Worm (Caenorhabditis elegans) whole organism, late embryonic: Measurements from ENCODE around the gene cct-8.
A peak's percentile ranks its signal among the peaks of the same experiment; 100 is the strongest.

Source experiments
- C38D4.7 ChIP-seq: fragments of 200-800 bp; sonication (Bioruptor generic); optimal IDR thresholded peaks from 2 replicates; lab custom pipeline; 2018; ENCODE audit warnings: mild to moderate bottlenecking, missing genetic modification characterization, moderate library complexity, missing compliant biosample characterization
- F13H6.1 ChIP-seq: sonication (generic microtip); optimal IDR thresholded peaks from 2 replicates; lab custom pipeline; 2016; ENCODE audit warnings: missing genetic modification characterization, missing compliant biosample characterization
- T23F11.4 ChIP-seq: fragments of 200-800 bp; sonication (Bioruptor generic); optimal IDR thresholded peaks from 2 replicates; lab custom pipeline; 2018; ENCODE audit warnings: mild to moderate bottlenecking, missing genetic modification characterization, missing compliant biosample characterization
- Y22D7AL.16 ChIP-seq: sonication (generic microtip); optimal IDR thresholded peaks from 2 replicates; lab custom pipeline; 2016; ENCODE audit warnings: missing genetic modification characterization, missing compliant biosample characterization
- ama-1 ChIP-seq: fragments of 150-350 bp; optimal IDR thresholded peaks from 2 replicates; lab custom pipeline; 2014
- ceh-18 ChIP-seq: sonication (generic microtip); optimal IDR thresholded peaks from 2 replicates; lab custom pipeline; 2016; ENCODE audit warnings: missing genetic modification characterization, missing compliant biosample characterization
- ceh-2 ChIP-seq: sonication (generic microtip); optimal IDR thresholded peaks from 2 replicates; lab custom pipeline; 2016; ENCODE audit warnings: missing genotype, missing genetic modification characterization, missing compliant biosample characterization
- ceh-30 ChIP-seq: fragments of 150-350 bp; optimal IDR thresholded peaks from 2 replicates; lab custom pipeline; 2014; ENCODE audit warnings: missing biosample characterization, missing genetic modification characterization
- ceh-31 ChIP-seq: sonication (generic microtip); optimal IDR thresholded peaks from 2 replicates; lab custom pipeline; 2016; ENCODE audit warnings: missing genetic modification characterization, missing compliant biosample characterization
- ceh-34 ChIP-seq: sonication (generic microtip); optimal IDR thresholded peaks from 2 replicates; lab custom pipeline; 2016; ENCODE audit warnings: mild to moderate bottlenecking, missing genetic modification characterization, missing compliant biosample characterization
- ceh-45 ChIP-seq: fragments of 200-800 bp; sonication (Bioruptor generic); IDR thresholded peaks from 2 replicates; pipeline ENCODE4 v1.3.6; 2022; ENCODE audit warnings: missing genetic modification reagents, missing genetic modification characterization, missing compliant biosample characterization
- ceh-48 ChIP-seq: sonication (generic microtip); optimal IDR thresholded peaks from 2 replicates; lab custom pipeline; 2016; ENCODE audit warnings: missing genetic modification characterization, inconsistent platforms, missing compliant biosample characterization
- ets-4 ChIP-seq: sonication (generic microtip); optimal IDR thresholded peaks from 2 replicates; lab custom pipeline; 2016; ENCODE audit warnings: missing genetic modification characterization, missing compliant biosample characterization
- fax-1 ChIP-seq: sonication (generic microtip); optimal IDR thresholded peaks from 2 replicates; lab custom pipeline; 2016; ENCODE audit warnings: missing genotype, missing genetic modification characterization, missing compliant biosample characterization
- fkh-6 ChIP-seq: sonication (generic microtip); optimal IDR thresholded peaks from 2 replicates; lab custom pipeline; 2016; ENCODE audit warnings: missing genetic modification characterization, missing compliant biosample characterization
- hlh-30 ChIP-seq: sonication (generic microtip); optimal IDR thresholded peaks from 2 replicates; lab custom pipeline; 2017; ENCODE audit warnings: antibody characterized with exemption, missing genetic modification characterization, missing compliant biosample characterization; ENCODE audit not compliant: insufficient read depth
- hlh-6 ChIP-seq: sonication (generic microtip); optimal IDR thresholded peaks from 2 replicates; lab custom pipeline; 2016; ENCODE audit warnings: missing genotype, missing genetic modification characterization, missing compliant biosample characterization
- hlh-8 ChIP-seq: sonication (generic microtip); optimal IDR thresholded peaks from 2 replicates; lab custom pipeline; 2016; ENCODE audit warnings: missing genotype, missing genetic modification characterization, missing compliant biosample characterization
- lin-11 ChIP-seq: fragments of 200-800 bp; sonication (Bioruptor generic); optimal IDR thresholded peaks from 2 replicates; lab custom pipeline; 2018; ENCODE audit warnings: mild to moderate bottlenecking, missing genetic modification characterization, missing compliant biosample characterization
- madf-2 ChIP-seq: sonication (generic microtip); optimal IDR thresholded peaks from 2 replicates; lab custom pipeline; 2017; ENCODE audit warnings: missing genetic modification characterization, missing compliant biosample characterization
- nfya-1 ChIP-seq: sonication (generic microtip); optimal IDR thresholded peaks from 2 replicates; lab custom pipeline; 2017; ENCODE audit warnings: missing genetic modification characterization, mild to moderate bottlenecking, missing compliant biosample characterization, antibody characterized with exemption, moderate library complexity
- nhr-11 ChIP-seq: fragments of 150-350 bp; optimal IDR thresholded peaks from 2 replicates; lab custom pipeline; 2014; ENCODE audit warnings: missing biosample characterization, missing genetic modification characterization
- nhr-232 ChIP-seq: sonication (generic microtip); optimal IDR thresholded peaks from 2 replicates; lab custom pipeline; 2016; ENCODE audit warnings: missing genetic modification characterization, missing compliant biosample characterization
- odd-2 ChIP-seq: sonication (generic microtip); optimal IDR thresholded peaks from 2 replicates; lab custom pipeline; 2017; ENCODE audit warnings: antibody characterized with exemption, mild to moderate bottlenecking, missing genetic modification characterization, missing compliant biosample characterization
- pat-9 ChIP-seq: fragments of 200-800 bp; sonication (Bioruptor generic); optimal IDR thresholded peaks from 2 replicates; lab custom pipeline; 2018; ENCODE audit warnings: mild to moderate bottlenecking, missing genetic modification characterization, moderate library complexity, missing compliant biosample characterization
- pros-1 ChIP-seq: fragments of 150-350 bp; optimal IDR thresholded peaks from 2 replicates; lab custom pipeline; 2014; ENCODE audit warnings: missing biosample characterization, missing genetic modification reagents, missing genetic modification characterization
- rnt-1 ChIP-seq: sonication (generic microtip); optimal IDR thresholded peaks from 2 replicates; lab custom pipeline; 2016; ENCODE audit warnings: missing genetic modification characterization, missing compliant biosample characterization
- sox-4 ChIP-seq: sonication (generic microtip); optimal IDR thresholded peaks from 2 replicates; lab custom pipeline; 2017; ENCODE audit warnings: mild to moderate bottlenecking, missing genetic modification characterization, inconsistent platforms, missing compliant biosample characterization
- syd-9 ChIP-seq: sonication (generic microtip); optimal IDR thresholded peaks from 2 replicates; lab custom pipeline; 2016; ENCODE audit warnings: mild to moderate bottlenecking, missing genetic modification characterization, moderate library complexity, missing compliant biosample characterization
- tbx-2 ChIP-seq: sonication (generic microtip); optimal IDR thresholded peaks from 2 replicates; lab custom pipeline; 2016; ENCODE audit warnings: missing genetic modification characterization, missing compliant biosample characterization
- ttx-3 ChIP-seq: sonication (generic microtip); optimal IDR thresholded peaks from 2 replicates; lab custom pipeline; 2016; ENCODE audit warnings: missing genetic modification reagents, missing genetic modification characterization, missing compliant biosample characterization
- unc-3 ChIP-seq, 2 experiments: fragments of 200-800 bp in 1 of 2; sonication (Bioruptor generic) in 1 of 2; sonication (generic microtip) in 1 of 2; conservative IDR thresholded peaks in 1 of 2; optimal IDR thresholded peaks in 1 of 2; 2 replicates each; pipeline versions ENCODE4 v1.3.6 to Lab custom; 2016 to 2022; ENCODE audit warnings: missing compliant biosample characterization in 2 of 2, missing genetic modification characterization in 2 of 2, missing genetic modification reagents in 1 of 2
- unc-55 ChIP-seq: sonication (generic microtip); optimal IDR thresholded peaks from 2 replicates; lab custom pipeline; 2017; ENCODE audit warnings: missing biosample characterization, missing genetic modification reagents, missing genetic modification characterization
- unc-86 ChIP-seq: sonication (generic microtip); optimal IDR thresholded peaks from 2 replicates; lab custom pipeline; 2016; ENCODE audit warnings: missing genetic modification characterization, missing compliant biosample characterization

Gene cct-8

DNA sequence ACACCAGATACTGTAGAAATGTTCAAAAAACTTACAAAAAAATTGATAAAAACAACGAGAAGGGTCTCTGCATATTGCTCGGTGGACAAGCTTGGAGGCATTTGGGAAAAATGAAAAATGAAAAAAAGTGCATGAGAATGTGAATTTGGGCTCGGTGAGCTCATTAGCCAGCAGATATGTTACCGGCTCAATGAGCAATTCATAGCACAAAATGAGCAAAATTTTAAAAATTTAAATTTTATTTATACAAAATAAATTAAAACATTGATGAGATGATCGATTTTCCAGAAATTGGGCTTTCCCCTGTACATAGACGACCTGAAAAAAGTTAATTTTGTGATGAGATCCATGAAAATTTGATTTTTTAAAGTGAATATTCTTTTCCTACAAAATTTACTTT lies 19.9 kb upstream of the cct-8 start, which contains the start of gene srx-14:
Gene srx-14 (minus strand): TSS at position 101 of the 400 bp plus-strand sequence.
- no peak for TF ChIP-seq fax-1

DNA sequence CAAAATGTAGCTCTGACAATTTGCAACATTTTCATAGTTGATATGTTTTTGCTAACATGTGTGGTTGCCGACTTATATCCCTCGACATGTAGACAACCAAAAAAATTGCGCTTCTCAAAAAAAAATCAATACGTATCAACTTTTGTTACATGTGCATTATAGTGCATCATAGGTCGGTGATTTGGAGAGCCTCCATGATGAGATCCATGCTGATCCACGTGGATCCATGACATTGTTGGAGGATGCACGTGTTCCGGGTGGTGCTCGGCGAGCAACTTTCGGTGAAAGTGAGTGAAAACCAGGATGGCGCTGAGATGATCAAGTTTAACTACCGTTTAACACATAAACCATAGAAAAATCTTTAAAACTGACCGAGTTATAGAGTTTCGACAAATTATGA lies 17.3 kb upstream of the cct-8 start:
- TF ChIP-seq pros-1 (tag; lab: Kevin White, UChicago) = no peak
- TF ChIP-seq ama-1 (lab: Kevin White, UChicago) = peak; percentile 52
- TF ChIP-seq C38D4.7 (GFP tag; lab: Kevin White, UChicago) = peak; percentile 22

- TF ChIP-seq unc-55 (GFP tag; lab: Kevin White, UChicago) (peak; percentile 99), ceh-18 (peak; percentile 80), fkh-6 (tag; lab: Kevin White, UChicago) (no peak), hlh-30 (peak; percentile 15), unc-3 (GFP tag; conservative IDR thresholded peaks at IDR 0.05; lab: Robert Waterston, UW) (no peak), unc-3 (tag; optimal IDR thresholded peaks at IDR 0.05; lab: Kevin White, UChicago) (no peak), tbx-2 (tag; lab: Kevin White, UChicago) (peak; percentile 61), C38D4.7 (GFP tag; lab: Kevin White, UChicago) (no peak), ceh-34 (tag; lab: Kevin White, UChicago) (peak; percentile 57), nhr-11 (tag; lab: Kevin White, UChicago) (no peak), madf-2 (tag; lab: Kevin White, UChicago) (peak; percentile 7), ceh-2 (tag; lab: Kevin White, UChicago) (no peak), rnt-1 (tag; lab: Kevin White, UChicago) (peak; percentile 90), hlh-8 (tag; lab: Kevin White, UChicago) (peak; percentile 67), sox-4 (tag; lab: Kevin White, UChicago) (no peak), nfya-1 (tag; lab: Kevin White, UChicago) (peak; percentile 52), syd-9 (peak; percentile 7), F13H6.1 (tag; lab: Kevin White, UChicago) (peak; percentile 37), pat-9 (tag; lab: Kevin White, UChicago) (peak; percentile 89), ceh-30 (tag; lab: Kevin White, UChicago) (no peak), ceh-31 (tag; lab: Kevin White, UChicago) (peak; percentile 5)
- TF ChIP-seq, all 69 proteins: peak for 13
Measured at ce11 chrIV:1108030-1108429, 14.3 kb upstream of the cct-8 start.

- TF ChIP-seq T23F11.4 (no peak), hlh-6 (tag; lab: Kevin White, UChicago) (peak; percentile 30), odd-2 (tag; lab: Kevin White, UChicago) (no peak), ceh-34 (tag; lab: Kevin White, UChicago) (peak; percentile 11), ceh-18 (peak; percentile 45), ceh-48 (tag; lab: Kevin White, UChicago) (no peak), Y22D7AL.16 (no peak), rnt-1 (tag; lab: Kevin White, UChicago) (peak; percentile 56), unc-55 (GFP tag; lab: Kevin White, UChicago) (peak; percentile 88)
Measured at ce11 chrIV:1107190-1107589, 13.5 kb upstream of the cct-8 start, which contains the start of gene ost-1. TSS of gene ost-1 (plus strand) at chrIV:1107396.

ce11 chrIV:1105999-1106398 lies 12.3 kb upstream of the cct-8 start:
- no peak for TF ChIP-seq unc-86 (tag; lab: Kevin White, UChicago)
- no peak for TF ChIP-seq ttx-3 (tag; lab: Kevin White, UChicago)
- TF ChIP-seq lin-11 (tag; lab: Kevin White, UChicago) = no peak
- TF ChIP-seq ceh-30 (tag; lab: Kevin White, UChicago) = no peak
- no peak for TF ChIP-seq nhr-232 (tag; lab: Kevin White, UChicago)
- no peak for TF ChIP-seq ets-4 (tag; lab: Kevin White, UChicago)
- no peak for TF ChIP-seq ceh-34 (tag; lab: Kevin White, UChicago)
- no peak for TF ChIP-seq F13H6.1 (tag; lab: Kevin White, UChicago)
- TF ChIP-seq ceh-45 (GFP tag; lab: Robert Waterston, UW) = no peak
- TF ChIP-seq madf-2 (tag; lab: Kevin White, UChicago) = no peak
